Worm (Caenorhabditis elegans) whole organism, L1 larva: ENCODE measurements around the gene F11A5.17.

Source experiments
- C34B4.2 ChIP-seq: sonication (generic microtip); optimal IDR thresholded peaks from 2 replicates; lab custom pipeline; 2017; ENCODE audit warnings: mild to moderate bottlenecking, missing genetic modification characterization, missing compliant biosample characterization
- F16B12.6 ChIP-seq: fragments of 150-350 bp; optimal IDR thresholded peaks from 2 replicates; lab custom pipeline; 2014; ENCODE audit warnings: missing biosample characterization, missing genetic modification characterization
- Y116A8C.19 ChIP-seq: sonication (generic microtip); optimal IDR thresholded peaks from 2 replicates; lab custom pipeline; 2016; ENCODE audit warnings: missing compliant biosample characterization, missing genetic modification characterization, borderline replicate concordance
- blmp-1 ChIP-seq: fragments of 150-350 bp; optimal IDR thresholded peaks from 2 replicates; lab custom pipeline; 2014; ENCODE audit warnings: missing biosample characterization, missing genetic modification characterization
- ceh-8 ChIP-seq: fragments of 200-800 bp; sonication (Bioruptor generic); optimal IDR thresholded peaks from 2 replicates; lab custom pipeline; 2018; ENCODE audit warnings: mild to moderate bottlenecking, missing genetic modification characterization, moderate library complexity, missing compliant biosample characterization
- ceh-88 ChIP-seq: fragments of 200-800 bp; sonication (Bioruptor generic); IDR thresholded peaks from 2 replicates; pipeline ENCODE4 v1.3.6; 2022; ENCODE audit warnings: missing genetic modification characterization, missing compliant biosample characterization
- ces-1 ChIP-seq: fragments of 150-350 bp; optimal IDR thresholded peaks from 2 replicates; lab custom pipeline; 2014; ENCODE audit warnings: missing biosample characterization, missing genetic modification reagents, missing genetic modification characterization
- dsc-1 ChIP-seq: sonication (generic microtip); optimal IDR thresholded peaks from 2 replicates; lab custom pipeline; 2016; ENCODE audit warnings: mild to moderate bottlenecking, missing genetic modification characterization, missing compliant biosample characterization
- efl-1 ChIP-seq, 4 experiments: fragments of 150-350 bp; optimal IDR thresholded peaks in 3 of 4; peaks in 1 of 4; 1 replicate in 1 of 4; 2 replicates in 3 of 4; lab custom pipeline; 2014; ENCODE audit warnings: missing biosample characterization in 2 of 4, missing genetic modification characterization in 2 of 4, missing genetic modification reagents in 2 of 4
- egl-13 ChIP-seq: sonication (generic microtip); optimal IDR thresholded peaks from 2 replicates; lab custom pipeline; 2016; ENCODE audit warnings: missing genotype, missing genetic modification reagents, missing genetic modification characterization, missing compliant biosample characterization
- elt-3 ChIP-seq, 6 experiments: fragments of 150-350 bp in 1 of 6; sonication (generic microtip); optimal IDR thresholded peaks; 2 replicates each; lab custom pipeline; 2017 to 2018; ENCODE audit warnings: missing biosample characterization in 6 of 6, missing genetic modification characterization in 6 of 6, inconsistent platforms in 1 of 6
- fkh-4 ChIP-seq: sonication (generic microtip); optimal IDR thresholded peaks from 2 replicates; lab custom pipeline; 2016; ENCODE audit warnings: missing compliant biosample characterization, missing genetic modification characterization, borderline replicate concordance
- fkh-8 ChIP-seq: sonication (generic microtip); optimal IDR thresholded peaks from 2 replicates; lab custom pipeline; 2016; ENCODE audit warnings: mild to moderate bottlenecking, missing genetic modification characterization, missing compliant biosample characterization
- grh-1 ChIP-seq: fragments of 200-800 bp; sonication (Bioruptor generic); IDR thresholded peaks from 2 replicates; pipeline ENCODE4 v1.3.6; 2022; ENCODE audit warnings: missing genetic modification reagents, missing genetic modification characterization, missing compliant biosample characterization
- hlh-4 ChIP-seq: sonication (generic microtip); optimal IDR thresholded peaks from 2 replicates; lab custom pipeline; 2016; ENCODE audit warnings: mild to moderate bottlenecking, missing genetic modification characterization, missing compliant biosample characterization
- hpl-2 ChIP-seq: fragments of 150-350 bp; optimal IDR thresholded peaks from 2 replicates; lab custom pipeline; 2014; ENCODE audit warnings: missing biosample characterization, missing genetic modification reagents, missing genetic modification characterization
- jun-1 ChIP-seq: fragments of 150-350 bp; optimal IDR thresholded peaks from 2 replicates; lab custom pipeline; 2014; ENCODE audit warnings: missing biosample characterization, missing genetic modification reagents, missing genetic modification characterization
- lin-14 ChIP-seq: fragments of 200-800 bp; sonication (Bioruptor generic); optimal IDR thresholded peaks from 2 replicates; lab custom pipeline; 2018; ENCODE audit warnings: mild to moderate bottlenecking, missing genetic modification characterization, moderate library complexity, missing compliant biosample characterization
- lin-35 ChIP-seq, 2 experiments: fragments of 150-350 bp; optimal IDR thresholded peaks; 2 replicates each; lab custom pipeline; 2014; ENCODE audit warnings: missing biosample characterization in 2 of 2, missing genetic modification characterization in 2 of 2, missing genetic modification reagents in 2 of 2
- lsy-2 ChIP-seq, 2 experiments: fragments of 150-350 bp; optimal IDR thresholded peaks; 2 replicates each; lab custom pipeline; 2014; ENCODE audit warnings: missing biosample characterization in 2 of 2, missing genetic modification characterization in 2 of 2
- mdl-1 ChIP-seq, 2 experiments: fragments of 150-350 bp; optimal IDR thresholded peaks; 2 replicates each; lab custom pipeline; 2014 to 2017; ENCODE audit warnings: missing biosample characterization in 2 of 2, missing genetic modification characterization in 2 of 2, inconsistent platforms in 1 of 2
- mep-1 ChIP-seq: fragments of 150-350 bp; optimal IDR thresholded peaks from 2 replicates; lab custom pipeline; 2014; ENCODE audit warnings: missing biosample characterization, missing genetic modification characterization
- nhr-11 ChIP-seq: fragments of 150-350 bp; optimal IDR thresholded peaks from 2 replicates; lab custom pipeline; 2014; ENCODE audit warnings: missing biosample characterization, missing genetic modification characterization
- nhr-19 ChIP-seq: fragments of 200-800 bp; sonication (Bioruptor generic); conservative IDR thresholded peaks from 2 replicates; pipeline ENCODE4 v1.3.6; 2022; ENCODE audit warnings: missing genetic modification characterization, missing compliant biosample characterization
- nhr-237 ChIP-seq: fragments of 150-350 bp; optimal IDR thresholded peaks from 2 replicates; lab custom pipeline; 2014; ENCODE audit warnings: missing biosample characterization, missing genetic modification characterization
- nhr-28 ChIP-seq: fragments of 150-350 bp; optimal IDR thresholded peaks from 2 replicates; lab custom pipeline; 2014; ENCODE audit warnings: missing biosample characterization, missing genetic modification characterization
- nhr-47 ChIP-seq: sonication (generic microtip); optimal IDR thresholded peaks from 2 replicates; lab custom pipeline; 2016; ENCODE audit warnings: mild to moderate bottlenecking, missing genetic modification characterization, moderate library complexity, missing compliant biosample characterization
- nhr-76 ChIP-seq: sonication (generic microtip); optimal IDR thresholded peaks from 2 replicates; lab custom pipeline; 2017; ENCODE audit warnings: missing biosample characterization, missing genetic modification characterization
- nhr-77 ChIP-seq: fragments of 150-350 bp; optimal IDR thresholded peaks from 2 replicates; lab custom pipeline; 2014; ENCODE audit warnings: missing biosample characterization, missing genetic modification characterization
- nhr-85 ChIP-seq: sonication (generic microtip); peaks from one replicate; lab custom pipeline; 2016; ENCODE audit warnings: missing genetic modification characterization, inconsistent platforms, missing compliant biosample characterization
- pax-3 ChIP-seq: fragments of 200-800 bp; sonication (Bioruptor generic); optimal IDR thresholded peaks from 2 replicates; lab custom pipeline; 2018; ENCODE audit warnings: mild to moderate bottlenecking, missing genetic modification characterization, moderate library complexity, missing compliant biosample characterization
- pqm-1 ChIP-seq: sonication (generic microtip); optimal IDR thresholded peaks from 3 replicates; lab custom pipeline; 2017; ENCODE audit warnings: missing biosample characterization, missing genetic modification characterization
- snu-23 ChIP-seq: sonication (generic microtip); optimal IDR thresholded peaks from 2 replicates; lab custom pipeline; 2016; ENCODE audit warnings: missing genetic modification characterization, missing compliant biosample characterization
- swsn-7 ChIP-seq: sonication (generic microtip); optimal IDR thresholded peaks from 2 replicates; lab custom pipeline; 2016; ENCODE audit warnings: missing genetic modification characterization, missing compliant biosample characterization
- unc-130 ChIP-seq: fragments of 150-350 bp; optimal IDR thresholded peaks from 2 replicates; lab custom pipeline; 2017; ENCODE audit warnings: missing biosample characterization, missing genetic modification characterization, inconsistent platforms
- unc-86 ChIP-seq: sonication (generic microtip); optimal IDR thresholded peaks from 2 replicates; lab custom pipeline; 2016; ENCODE audit warnings: missing genetic modification characterization, missing compliant biosample characterization
- zag-1 ChIP-seq: fragments of 150-350 bp; optimal IDR thresholded peaks from 2 replicates; lab custom pipeline; 2014; ENCODE audit warnings: missing biosample characterization, missing genetic modification characterization
- zip-4 ChIP-seq: fragments of 200-800 bp; sonication (Bioruptor generic); optimal IDR thresholded peaks from 2 replicates; lab custom pipeline; 2018; ENCODE audit warnings: mild to moderate bottlenecking, missing genetic modification characterization, moderate library complexity, missing compliant biosample characterization

The F11A5.17 gene

DNA sequence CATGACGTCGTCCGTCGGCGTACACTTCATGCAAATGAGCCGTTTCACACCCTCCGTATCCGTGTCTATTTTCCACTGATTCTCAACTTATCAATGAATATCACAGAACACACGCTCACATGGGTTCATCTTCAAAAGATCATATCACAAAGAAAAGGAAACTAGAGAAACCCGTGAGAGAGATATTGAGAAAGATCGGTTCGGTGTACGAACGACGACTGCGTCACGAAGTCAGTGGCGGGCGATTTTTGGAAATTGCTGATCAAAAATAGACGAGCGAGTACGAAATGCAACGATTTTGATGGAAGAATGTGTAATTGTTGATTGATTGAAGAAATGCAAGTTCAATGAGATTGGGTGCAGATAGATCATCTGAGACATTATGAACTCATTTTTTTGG is 11.5 kb downstream of the F11A5.17 start (continued):
- TF ChIP-seq lin-35 (GFP tag; optimal IDR thresholded peaks at IDR 0.05; lab: Kevin White, UChicago) (peak in 1 of 2 experiments; percentile 42), lsy-2 (tag; optimal IDR thresholded peaks at IDR 0.05; lab: Kevin White, UChicago) (peak in 1 of 2 experiments; percentile 14), fkh-8 (tag; lab: Kevin White, UChicago) (no peak), nhr-85 (tag; lab: Kevin White, UChicago) (peak; percentile 96), snu-23 (GFP tag; lab: Kevin White, UChicago) (peak; percentile 64), nhr-28 (tag; lab: Kevin White, UChicago) (no peak), nhr-77 (tag; lab: Kevin White, UChicago) (no peak), nhr-76 (no peak), pax-3 (tag; lab: Kevin White, UChicago) (no peak), C34B4.2 (no peak), ces-1 (no peak), zag-1 (tag; lab: Kevin White, UChicago) (no peak), hpl-2 (GFP tag; lab: Kevin White, UChicago) (no peak), dsc-1 (tag; lab: Kevin White, UChicago) (no peak), nhr-47 (tag; lab: Kevin White, UChicago) (no peak), ceh-8 (GFP tag; lab: Kevin White, UChicago) (no peak), zip-4 (no peak), elt-3 (tag; optimal IDR thresholded peaks at IDR 0.05; lab: Kevin White, UChicago) (peak in 5 of 6 experiments; percentile 67 to 92 (median 79)), grh-1 (GFP tag; lab: Robert Waterston, UW) (peak; percentile 39; the same call in 1 of the 2 replicates), swsn-7 (tag; lab: Kevin White, UChicago) (no peak), mdl-1 (tag; optimal IDR thresholded peaks at IDR 0.05; lab: Kevin White, UChicago) (peak in 1 of 2 experiments; percentile 9), F16B12.6 (tag; lab: Kevin White, UChicago) (no peak), fkh-4 (no peak), lin-14 (peak; percentile 76), nhr-237 (no peak), pqm-1 (no peak), Y116A8C.19 (no peak), ceh-88 (no peak), nhr-11 (tag; lab: Kevin White, UChicago) (no peak), jun-1 (tag; lab: Kevin White, UChicago) (no peak)
- TF ChIP-seq, all 84 proteins: peak for 14

DNA sequence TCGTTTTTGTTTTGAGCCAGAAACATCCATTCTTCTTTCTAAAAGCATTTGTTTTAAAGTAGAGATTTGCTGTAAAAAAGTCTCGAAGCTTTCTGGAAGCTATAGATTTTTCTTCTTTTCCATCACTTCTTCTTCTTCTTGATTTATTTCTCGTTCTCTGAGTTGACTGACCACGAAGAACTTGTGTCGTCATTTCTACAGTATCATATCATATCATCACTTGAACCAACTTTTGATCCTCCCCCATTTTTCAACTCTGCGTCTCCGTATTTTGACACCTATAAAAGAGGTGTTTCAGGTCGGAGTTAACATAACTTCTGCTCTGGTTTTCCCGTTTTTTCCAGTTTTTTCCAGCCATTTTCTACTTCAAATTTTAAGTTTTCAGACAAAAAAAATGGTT is 12.7 kb downstream of the F11A5.17 start, which contains the start of gene F11A5.9:
F11A5.9 (plus strand) TSS at position 386 of the 400 bp plus-strand sequence.
- TF ChIP-seq nhr-85 (tag; lab: Kevin White, UChicago) (no peak), ces-1 (no peak), F16B12.6 (tag; lab: Kevin White, UChicago) (no peak), mdl-1 (tag; optimal IDR thresholded peaks at IDR 0.05; lab: Kevin White, UChicago) (no peak), mep-1 (no peak), lsy-2 (tag; optimal IDR thresholded peaks at IDR 0.05; lab: Kevin White, UChicago) (peak in 1 of 2 experiments; percentile 35), nhr-47 (tag; lab: Kevin White, UChicago) (no peak), egl-13 (tag; lab: Kevin White, UChicago) (no peak), Y116A8C.19 (no peak), zag-1 (tag; lab: Kevin White, UChicago) (no peak), lin-35 (GFP tag; optimal IDR thresholded peaks at IDR 0.05; lab: Kevin White, UChicago) (peak in 1 of 2 experiments; percentile 9), unc-130 (tag; lab: Kevin White, UChicago) (no peak), nhr-19 (GFP tag; lab: Robert Waterston, UW) (peak; percentile 19; the same call in 1 of the 2 replicates), elt-3 (tag; optimal IDR thresholded peaks at IDR 0.05; lab: Kevin White, UChicago) (peak in 2 of 6 experiments; percentile 5 to 69), efl-1 (optimal IDR thresholded peaks at IDR 0.05; lab: Kevin White, UChicago) (no peak), efl-1 (GFP tag; optimal IDR thresholded peaks at IDR 0.05 in 1 of 2; lab: Kevin White, UChicago) (no peak), unc-86 (tag; lab: Kevin White, UChicago) (no peak), hlh-4 (no peak), blmp-1 (peak; percentile 38)
- TF ChIP-seq, all 84 proteins: peak for 5

DNA sequence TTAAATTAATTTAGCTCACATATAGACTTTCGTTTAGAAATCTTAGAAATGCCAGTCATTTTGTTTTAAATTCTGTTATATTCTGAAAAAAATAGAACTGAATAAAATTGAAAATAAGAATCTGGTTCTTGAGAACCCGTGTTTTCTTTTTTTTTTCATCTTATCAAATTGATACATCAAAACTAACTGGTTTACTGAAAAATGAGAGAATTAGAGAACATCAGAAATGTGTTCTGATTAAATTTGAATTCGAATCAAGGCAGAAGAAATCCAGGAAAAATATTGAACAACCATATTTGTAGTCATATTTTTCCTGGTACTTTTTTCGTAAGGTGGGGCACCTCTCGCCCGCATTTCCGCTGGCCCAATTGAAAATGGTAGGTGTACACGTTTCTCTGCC is 16.7 kb downstream of the F11A5.17 start, which contains the start of gene F11A5.15:
F11A5.15 (minus strand) TSS at position 101 of the 400 bp plus-strand sequence.
- TF ChIP-seq elt-3 (tag; optimal IDR thresholded peaks at IDR 0.05; lab: Kevin White, UChicago) (peak in 1 of 6 experiments; percentile 26), nhr-47 (tag; lab: Kevin White, UChicago) (no peak), efl-1 (optimal IDR thresholded peaks at IDR 0.05; lab: Kevin White, UChicago) (no peak), efl-1 (GFP tag; optimal IDR thresholded peaks at IDR 0.05 in 1 of 2; lab: Kevin White, UChicago) (peak in 1 of 2 experiments; percentile 31)
